Fruit fly (Drosophila melanogaster) whole organism, embryonic: ENCODE results near the gene SmydA-2.

ENCODE experiments used
- BEAF-32 ChIP-seq: fragments of 200-800 bp; sonication (Bioruptor generic); optimal IDR thresholded peaks from 3 replicates; lab custom pipeline; 2017; ENCODE audit warnings: missing biosample characterization, missing genetic modification characterization, mild to moderate bottlenecking, moderate library complexity, missing genetic modification reagents
- BtbVII ChIP-seq: fragments of 200-800 bp; sonication (Bioruptor generic); optimal IDR thresholded peaks from 3 replicates; lab custom pipeline; 2017; ENCODE audit warnings: missing biosample characterization, mild to moderate bottlenecking, missing genetic modification characterization
- CG11456 ChIP-seq: fragments of 200-800 bp; sonication (Bioruptor generic); IDR thresholded peaks from 3 replicates; pipeline ENCODE4 v1.3.6; 2022; ENCODE audit warnings: missing biosample characterization, missing genetic modification characterization
- CG13624 ChIP-seq: fragments of 200-800 bp; sonication (Bioruptor generic); optimal IDR thresholded peaks from 2 replicates; lab custom pipeline; 2016; ENCODE audit warnings: missing biosample characterization, missing genetic modification characterization
- CG13775 ChIP-seq: fragments of 200-800 bp; sonication (Bioruptor generic); optimal IDR thresholded peaks from 3 replicates; lab custom pipeline; 2017; ENCODE audit warnings: missing biosample characterization, mild to moderate bottlenecking, missing genetic modification characterization
- CG14014 ChIP-seq: fragments of 200-800 bp; sonication (Bioruptor generic); IDR thresholded peaks from 2 replicates; pipeline ENCODE4 v1.3.6; 2022; ENCODE audit warnings: missing biosample characterization, missing genetic modification characterization
- CG14710 ChIP-seq: fragments of 200-800 bp; sonication (Bioruptor generic); optimal IDR thresholded peaks from 3 replicates; lab custom pipeline; 2019; ENCODE audit warnings: missing biosample characterization, mild to moderate bottlenecking, missing genetic modification characterization, moderate library complexity
- CG15269 ChIP-seq: fragments of 200-800 bp; sonication (Bioruptor generic); optimal IDR thresholded peaks from 2 replicates; lab custom pipeline; 2018; ENCODE audit warnings: missing biosample characterization, mild to moderate bottlenecking, missing genetic modification characterization, moderate library complexity
- CG16815 ChIP-seq: fragments of 200-800 bp; sonication (Bioruptor generic); optimal IDR thresholded peaks from 3 replicates; lab custom pipeline; 2017; ENCODE audit warnings: missing biosample characterization, mild to moderate bottlenecking, missing genetic modification characterization
- CG17612 ChIP-seq: fragments of 200-800 bp; sonication (Bioruptor generic); IDR thresholded peaks from 2 replicates; pipeline ENCODE4 v1.3.6; 2022; ENCODE audit warnings: missing biosample characterization, missing genetic modification characterization
- CG17802 ChIP-seq: fragments of 200-800 bp; sonication (Bioruptor generic); optimal IDR thresholded peaks from 2 replicates; lab custom pipeline; 2018; ENCODE audit warnings: missing biosample characterization, mild to moderate bottlenecking, missing genetic modification characterization, moderate library complexity
- CG2116 ChIP-seq: fragments of 200-800 bp; sonication (Bioruptor generic); optimal IDR thresholded peaks from 3 replicates; lab custom pipeline; 2018; ENCODE audit warnings: missing biosample characterization, mild to moderate bottlenecking, missing genetic modification characterization
- CG31224 ChIP-seq: fragments of 200-800 bp; sonication (Bioruptor generic); IDR thresholded peaks from 2 replicates; pipeline ENCODE4 v1.3.6; 2022; ENCODE audit warnings: missing biosample characterization, missing genetic modification characterization
- CG34376 ChIP-seq: fragments of 200-800 bp; sonication (Bioruptor generic); optimal IDR thresholded peaks from 2 replicates; lab custom pipeline; 2018; ENCODE audit warnings: missing biosample characterization, mild to moderate bottlenecking, missing genetic modification characterization
- CG4282 ChIP-seq: fragments of 200-800 bp; sonication (Bioruptor generic); optimal IDR thresholded peaks from 2 replicates; lab custom pipeline; 2016; ENCODE audit warnings: missing biosample characterization, missing genetic modification characterization
- CG4617 ChIP-seq: fragments of 200-800 bp; sonication (Bioruptor generic); optimal IDR thresholded peaks from 3 replicates; lab custom pipeline; 2016; ENCODE audit warnings: missing biosample characterization, missing genetic modification characterization, borderline replicate concordance
- Dbx ChIP-seq: fragments of 200-800 bp; sonication (Bioruptor generic); IDR thresholded peaks from 3 replicates; pipeline ENCODE4 v1.3.6; 2022; ENCODE audit warnings: missing biosample characterization, missing genetic modification characterization
- Dek ChIP-seq: fragments of 200-800 bp; sonication (Bioruptor generic); optimal IDR thresholded peaks from 3 replicates; lab custom pipeline; 2019; ENCODE audit warnings: missing biosample characterization, mild to moderate bottlenecking, missing genetic modification characterization, moderate library complexity
- Dfd ChIP-seq, 2 experiments: fragments of >200 bp; optimal IDR thresholded peaks; 2 replicates each; lab custom pipeline; 2017; ENCODE audit warnings: missing biosample characterization in 2 of 2, missing genetic modification characterization in 2 of 2
- Dref ChIP-seq: fragments of 200-800 bp; sonication (Bioruptor generic); IDR thresholded peaks from 2 replicates; pipeline ENCODE4 v1.3.6; 2022; ENCODE audit warnings: missing biosample characterization, missing genetic modification characterization
- Drgx ChIP-seq: fragments of 200-800 bp; sonication (Bioruptor generic); IDR thresholded peaks from 2 replicates; pipeline ENCODE4 v1.3.6; 2022; ENCODE audit warnings: missing biosample characterization, missing genetic modification characterization
- E2f1 ChIP-seq: fragments of 200-800 bp; sonication (Bioruptor generic); IDR thresholded peaks from 2 replicates; pipeline ENCODE4 v1.3.6; 2022; ENCODE audit warnings: missing biosample characterization, missing genetic modification characterization
- H2.0 ChIP-seq: fragments of 200-800 bp; sonication (Bioruptor generic); IDR thresholded peaks from 2 replicates; pipeline ENCODE4 v1.3.6; 2022; ENCODE audit warnings: missing biosample characterization, missing genetic modification characterization
- HLH3B ChIP-seq: fragments of 200-800 bp; sonication (Bioruptor generic); IDR thresholded peaks from 2 replicates; pipeline ENCODE4 v1.3.6; 2022; ENCODE audit warnings: missing biosample characterization, missing genetic modification characterization
- Hey ChIP-seq: fragments of 200-800 bp; sonication (Bioruptor generic); optimal IDR thresholded peaks from 3 replicates; lab custom pipeline; 2018; ENCODE audit warnings: missing biosample characterization, mild to moderate bottlenecking, missing genetic modification characterization
- Kr ChIP-seq: fragments of 200-800 bp; sonication (Bioruptor generic); optimal IDR thresholded peaks from 2 replicates; lab custom pipeline; 2017; ENCODE audit warnings: missing biosample characterization, mild to moderate bottlenecking, missing genetic modification characterization
- Mes4 ChIP-seq: fragments of 200-800 bp; sonication (Bioruptor generic); optimal IDR thresholded peaks from 2 replicates; lab custom pipeline; 2016; ENCODE audit warnings: missing biosample characterization, missing genetic modification characterization
- Neu2 ChIP-seq: fragments of 200-800 bp; sonication (Bioruptor generic); optimal IDR thresholded peaks from 3 replicates; lab custom pipeline; 2016; ENCODE audit warnings: missing biosample characterization, missing genetic modification characterization, borderline replicate concordance
- NfI ChIP-seq: fragments of 200-800 bp; sonication (Bioruptor generic); optimal IDR thresholded peaks from 3 replicates; lab custom pipeline; 2018; ENCODE audit warnings: missing biosample characterization, mild to moderate bottlenecking, missing genetic modification characterization, moderate library complexity
- Oli ChIP-seq: fragments of 200-800 bp; sonication (Bioruptor generic); optimal IDR thresholded peaks from 2 replicates; lab custom pipeline; 2018; ENCODE audit warnings: missing biosample characterization, mild to moderate bottlenecking, missing genetic modification characterization, moderate library complexity
- PHDP ChIP-seq: fragments of 200-800 bp; sonication (Bioruptor generic); optimal IDR thresholded peaks from 3 replicates; lab custom pipeline; 2018; ENCODE audit warnings: missing biosample characterization, mild to moderate bottlenecking, missing genetic modification characterization, moderate library complexity
- TFAM ChIP-seq: fragments of 200-800 bp; sonication (Bioruptor generic); optimal IDR thresholded peaks from 2 replicates; lab custom pipeline; 2017; ENCODE audit warnings: missing biosample characterization, missing genetic modification characterization, inconsistent platforms
- ara ChIP-seq: fragments of 200-800 bp; sonication (Bioruptor generic); IDR thresholded peaks from 2 replicates; pipeline ENCODE4 v1.3.6; 2022; ENCODE audit warnings: missing biosample characterization, missing genetic modification characterization
- btn ChIP-seq: fragments of 200-800 bp; sonication (Bioruptor generic); optimal IDR thresholded peaks from 2 replicates; lab custom pipeline; 2016; ENCODE audit warnings: missing biosample characterization, missing genetic modification characterization
- cad ChIP-seq: fragments of >200 bp; optimal IDR thresholded peaks from 2 replicates; lab custom pipeline; 2017; ENCODE audit warnings: missing biosample characterization, missing genetic modification characterization
- cas ChIP-seq: fragments of 200-800 bp; sonication (Bioruptor generic); IDR thresholded peaks from 2 replicates; pipeline ENCODE4 v1.3.6; 2022; ENCODE audit warnings: missing biosample characterization, missing genetic modification characterization
- croc ChIP-seq: fragments of 200-800 bp; sonication (Bioruptor generic); conservative IDR thresholded peaks from 3 replicates; pipeline ENCODE4 v1.3.6; 2022; ENCODE audit warnings: missing biosample characterization, missing genetic modification characterization
- crol ChIP-seq: fragments of 200-800 bp; sonication (Bioruptor generic); IDR thresholded peaks from 2 replicates; pipeline ENCODE4 v1.3.6; 2022; ENCODE audit warnings: missing biosample characterization, missing genetic modification characterization
- exex ChIP-seq: fragments of 200-800 bp; sonication (Bioruptor generic); optimal IDR thresholded peaks from 4 replicates; lab custom pipeline; 2018; ENCODE audit warnings: missing biosample characterization, mild to moderate bottlenecking, missing genetic modification characterization, moderate library complexity
- gce ChIP-seq: fragments of 200-800 bp; sonication (Bioruptor generic); IDR thresholded peaks from 3 replicates; pipeline ENCODE4 v1.3.6; 2022; ENCODE audit warnings: missing biosample characterization, missing genetic modification characterization
- jigr1 ChIP-seq: fragments of 200-800 bp; sonication (Bioruptor generic); IDR thresholded peaks from 3 replicates; pipeline ENCODE4 v1.3.6; 2022; ENCODE audit warnings: missing biosample characterization, missing genetic modification characterization
- lov ChIP-seq, 2 experiments: fragments of 200-800 bp in 1 of 2; fragments of >200 bp in 1 of 2; sonication (Bioruptor generic) in 1 of 2; IDR thresholded peaks in 1 of 2; optimal IDR thresholded peaks in 1 of 2; 2 replicates in 1 of 2; 3 replicates in 1 of 2; pipeline versions ENCODE4 v1.3.6 to Lab custom; 2017 to 2022; ENCODE audit warnings: missing biosample characterization in 1 of 2, missing genetic modification characterization in 1 of 2
- p53 ChIP-seq: fragments of 200-800 bp; sonication (Bioruptor generic); optimal IDR thresholded peaks from 2 replicates; lab custom pipeline; 2016; ENCODE audit warnings: missing biosample characterization, missing genetic modification characterization
- pan ChIP-seq, 4 experiments: fragments of >200 bp in 3 of 4; fragments of 200-800 bp in 1 of 4; sonication (Bioruptor generic) in 1 of 4; optimal IDR thresholded peaks in 3 of 4; IDR thresholded peaks in 1 of 4; 2 replicates each; pipeline versions ENCODE4 v1.3.6 to Lab custom; 2017 to 2022; ENCODE audit warnings: missing biosample characterization in 2 of 4, missing genetic modification characterization in 2 of 4, mixed read lengths in 1 of 4
- pros ChIP-seq: fragments of 200-800 bp; sonication (Bioruptor generic); optimal IDR thresholded peaks from 3 replicates; lab custom pipeline; 2019; ENCODE audit warnings: missing biosample characterization, mild to moderate bottlenecking, missing genetic modification characterization, moderate library complexity
- salm ChIP-seq: fragments of 200-800 bp; sonication (Bioruptor generic); optimal IDR thresholded peaks from 2 replicates; lab custom pipeline; 2018; ENCODE audit warnings: missing biosample characterization, mild to moderate bottlenecking, missing genetic modification characterization
- sens ChIP-seq: fragments of 200-800 bp; sonication (Bioruptor generic); peaks from one replicate; lab custom pipeline; 2016; ENCODE audit warnings: missing biosample characterization, missing genetic modification characterization
- sim ChIP-seq: fragments of 200-800 bp; sonication (Bioruptor generic); IDR thresholded peaks from 2 replicates; pipeline ENCODE4 v1.3.6; 2022; ENCODE audit warnings: missing biosample characterization, missing genetic modification characterization
- tna ChIP-seq: fragments of 200-800 bp; sonication (Bioruptor generic); IDR thresholded peaks from 2 replicates; pipeline ENCODE4 v1.3.6; 2022; ENCODE audit warnings: missing biosample characterization, missing genetic modification characterization; ENCODE audit not compliant: partially characterized antibody
- twi ChIP-seq: fragments of 200-800 bp; optimal IDR thresholded peaks from 2 replicates; lab custom pipeline; 2019; ENCODE audit warnings: missing biosample characterization, mild to moderate bottlenecking, missing genetic modification characterization, moderate library complexity

SmydA-2 gene

DNA sequence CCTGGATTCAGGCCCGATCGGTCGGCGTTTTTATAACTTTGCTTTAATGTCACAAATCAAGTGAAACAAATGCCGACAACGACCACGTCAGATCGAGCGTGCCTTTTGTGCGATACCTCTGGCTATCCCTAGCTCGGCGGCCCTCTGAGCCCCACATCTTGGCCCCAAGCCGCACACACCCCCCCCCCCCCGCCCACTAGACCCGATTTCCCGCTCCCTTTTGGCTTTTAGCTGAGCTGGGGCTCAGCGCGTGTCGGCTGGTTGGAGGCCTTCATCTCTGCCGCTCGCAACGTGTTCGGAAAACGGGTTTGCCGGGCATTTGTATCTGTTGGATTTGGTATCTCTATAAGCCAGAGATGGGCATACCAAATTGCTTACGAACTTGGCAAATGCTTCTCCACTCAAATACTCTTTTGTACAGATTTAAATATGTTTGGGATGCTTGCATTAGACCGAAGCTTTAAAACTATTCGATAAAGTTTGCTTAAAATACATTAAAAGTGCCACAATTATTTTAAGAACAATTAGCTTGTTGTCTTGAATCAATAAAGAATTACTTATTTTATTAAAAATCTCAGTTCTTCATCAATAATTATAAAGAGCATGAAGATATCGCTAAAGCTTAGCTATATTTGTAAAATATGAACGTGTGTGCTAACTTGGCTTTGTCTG, 13.2 kb upstream of the SmydA-2 start (continued):
- TF ChIP-seq p53 (GFP tag; lab: Kevin White, UChicago): no peak
- peak; percentile 86 for TF ChIP-seq crol (GFP tag; lab: Robert Waterston, UW)
- peak; percentile 49 for TF ChIP-seq NfI
- TF ChIP-seq CG14710: no peak
- TF ChIP-seq CG17612 (GFP tag; lab: Robert Waterston, UW): no peak
- no peak for TF ChIP-seq Kr (GFP tag; lab: Kevin White, UChicago)
- TF ChIP-seq tna (GFP tag; lab: Robert Waterston, UW): no peak
- TF ChIP-seq CG11456 (GFP tag; lab: Robert Waterston, UW): no peak
- TF ChIP-seq CG15269: peak; percentile 18
- no peak for TF ChIP-seq CG34376 (GFP tag; lab: Kevin White, UChicago)
- peak; percentile 5 for TF ChIP-seq salm
- no peak for TF ChIP-seq Dbx (GFP tag; lab: Robert Waterston, UW)
- TF ChIP-seq Dref (GFP tag; lab: Robert Waterston, UW): no peak
- peak; percentile 35 for TF ChIP-seq BtbVII
- TF ChIP-seq BEAF-32 (GFP tag; lab: Kevin White, UChicago): no peak
- no peak for TF ChIP-seq CG31224 (GFP tag; lab: Robert Waterston, UW)
- peak; percentile 81 for TF ChIP-seq sens (GFP tag; lab: Kevin White, UChicago)
- no peak for TF ChIP-seq lov (optimal IDR thresholded peaks at IDR 0.05; lab: Kevin White, UChicago)
- no peak for TF ChIP-seq lov (GFP tag; IDR thresholded peaks at IDR 0.05; lab: Robert Waterston, UW)
- TF ChIP-seq Dfd (GFP tag; optimal IDR thresholded peaks at IDR 0.05; lab: Kevin White, UChicago): no peak
- no peak; the same call in 1 of the 2 replicates for TF ChIP-seq H2.0
- TF ChIP-seq PHDP: peak; percentile 37
- no peak for TF ChIP-seq CG4617 (GFP tag; lab: Kevin White, UChicago)
- no peak for TF ChIP-seq TFAM (GFP tag; lab: Kevin White, UChicago)
- no peak for TF ChIP-seq CG4282 (GFP tag; lab: Kevin White, UChicago)
- TF ChIP-seq Dek (tag; lab: Kevin White, UChicago): peak; percentile 1
- no peak for TF ChIP-seq CG2116 (GFP tag; lab: Kevin White, UChicago)
- TF ChIP-seq pros (GFP tag; lab: Kevin White, UChicago): peak; percentile 12
- no peak for TF ChIP-seq ara (GFP tag; lab: Robert Waterston, UW)
- no peak for TF ChIP-seq Mes4
- TF ChIP-seq gce: no peak; the same call in 2 of the 3 replicates
- TF ChIP-seq twi (tag; lab: Kevin White, UChicago): no peak
- no peak for TF ChIP-seq croc (GFP tag; lab: Robert Waterston, UW)
- TF ChIP-seq CG16815: no peak
- peak; percentile 1 for TF ChIP-seq CG13775
- no peak for TF ChIP-seq Hey (tag; lab: Kevin White, UChicago)
- no peak for TF ChIP-seq sim (GFP tag; lab: Robert Waterston, UW)
- TF ChIP-seq CG14014 (GFP tag; lab: Robert Waterston, UW): no peak
- no peak for TF ChIP-seq cad (GFP tag; lab: Kevin White, UChicago)
- no peak for TF ChIP-seq btn (GFP tag; lab: Kevin White, UChicago)
- TF ChIP-seq Drgx (GFP tag; lab: Robert Waterston, UW): peak; percentile 38; the same call in 1 of the 2 replicates
- peak; percentile 9 for TF ChIP-seq CG13624
- no peak for TF ChIP-seq E2f1 (GFP tag; lab: Robert Waterston, UW)
- TF ChIP-seq Oli (tag; lab: Kevin White, UChicago): peak; percentile 34
- TF ChIP-seq pan (optimal IDR thresholded peaks at IDR 0.05; lab: Kevin White, UChicago): no peak
- peak in 1 of 2 experiments; percentile 10 for TF ChIP-seq pan (GFP tag; optimal IDR thresholded peaks at IDR 0.05 in 1 of 2, IDR thresholded peaks at IDR 0.05 in 1 of 2)
- no peak for TF ChIP-seq jigr1 (GFP tag; lab: Robert Waterston, UW)
- no peak for TF ChIP-seq HLH3B (GFP tag; lab: Robert Waterston, UW)
- no peak for TF ChIP-seq Neu2 (GFP tag; lab: Kevin White, UChicago)
- TF ChIP-seq CG17802 (tag; lab: Kevin White, UChicago): no peak
- no peak for TF ChIP-seq cas (GFP tag; lab: Robert Waterston, UW)
- TF ChIP-seq exex (tag; lab: Kevin White, UChicago): no peak
